Fruit fly (Drosophila melanogaster): ENCODE data around the gene eIF3a.
A peak's percentile ranks its signal among the peaks of the same experiment; 100 is the strongest.

Gene eIF3a

dm6 chr3R:4381079-4381919 is 52.4 kb downstream of the eIF3a start, which contains the start of gene Cont (continued):
- no peak for TF ChIP-seq CG6254 (GFP tag; optimal IDR thresholded peaks at IDR 0.05)
- no peak for TF ChIP-seq pnt (GFP tag; optimal IDR thresholded peaks at IDR 0.05)
- TF ChIP-seq CG8089 (GFP tag; optimal IDR thresholded peaks at IDR 0.05), result no peak
- TF ChIP-seq CG3847 (GFP tag; IDR thresholded peaks at IDR 0.05), result no peak
- TF ChIP-seq NK7.1 (GFP tag; optimal IDR thresholded peaks at IDR 0.05), result no peak
- TF ChIP-seq hth (optimal IDR thresholded peaks at IDR 0.05), result no peak
- no peak for TF ChIP-seq tap (tag; optimal IDR thresholded peaks at IDR 0.05)
- TF ChIP-seq CG18476 (GFP tag; optimal IDR thresholded peaks at IDR 0.05), result peak; percentile 9
- TF ChIP-seq Poxn (GFP tag; IDR thresholded peaks at IDR 0.05), result no peak
- TF ChIP-seq wdn (GFP tag; IDR thresholded peaks at IDR 0.05), result no peak
- peak; percentile 97 for TF ChIP-seq Dp (GFP tag; optimal IDR thresholded peaks at IDR 0.05)
- peak; percentile 58 for TF ChIP-seq HmgZ (tag; optimal IDR thresholded peaks at IDR 0.05)
- no peak for TF ChIP-seq CG12299 (tag; optimal IDR thresholded peaks at IDR 0.05)
- TF ChIP-seq jigr1 (GFP tag; IDR thresholded peaks at IDR 0.05), result no peak
- no peak for TF ChIP-seq lab (GFP tag; optimal IDR thresholded peaks at IDR 0.05)
- TF ChIP-seq luna (GFP tag; optimal IDR thresholded peaks at IDR 0.05), result no peak
- TF ChIP-seq Kr (GFP tag; optimal IDR thresholded peaks at IDR 0.05), result no peak
- TF ChIP-seq CG32772 (GFP tag; IDR thresholded peaks at IDR 0.05), result no peak
- no peak for TF ChIP-seq CG18619 (GFP tag; optimal IDR thresholded peaks at IDR 0.05)
- no peak for TF ChIP-seq Sry-β (GFP tag; optimal IDR thresholded peaks at IDR 0.05)
- no peak for TF ChIP-seq CG10209 (GFP tag; optimal IDR thresholded peaks at IDR 0.05)
- TF ChIP-seq Mrtf (GFP tag; IDR thresholded peaks at IDR 0.05), result no peak
- TF ChIP-seq her (GFP tag; optimal IDR thresholded peaks at IDR 0.05), result no peak
- TF ChIP-seq corto (GFP tag; optimal IDR thresholded peaks at IDR 0.05), result no peak
- TF ChIP-seq nerfin-1 (tag; optimal IDR thresholded peaks at IDR 0.05), result no peak
- no peak for TF ChIP-seq bsh (GFP tag; optimal IDR thresholded peaks at IDR 0.05)
- TF ChIP-seq D19A (tag; optimal IDR thresholded peaks at IDR 0.05), result no peak
- peak; percentile 97 for TF ChIP-seq CG6791 (GFP tag; IDR thresholded peaks at IDR 0.05; ENCODE audit: partially characterized antibody)
- TF ChIP-seq CG32532 (GFP tag; IDR thresholded peaks at IDR 0.05), result peak; percentile 31; the same call in 1 of the 2 replicates
- no peak for TF ChIP-seq Hr3 (GFP tag; optimal IDR thresholded peaks at IDR 0.05)
- TF ChIP-seq ap (GFP tag; IDR thresholded peaks at IDR 0.05), result no peak
- TF ChIP-seq CG4360 (GFP tag; IDR thresholded peaks at IDR 0.05), result no peak
- TF ChIP-seq CkIIα-i1 (GFP tag; IDR thresholded peaks at IDR 0.05), result no peak
- no peak for TF ChIP-seq Atf-2 (GFP tag; optimal IDR thresholded peaks at IDR 0.05)
- no peak for TF ChIP-seq cato (GFP tag; optimal IDR thresholded peaks at IDR 0.05; ENCODE audit: borderline replicate concordance)
- TF ChIP-seq CG3838 (GFP tag; optimal IDR thresholded peaks at IDR 0.05), result no peak
- TF ChIP-seq CG2889 (GFP tag; IDR thresholded peaks at IDR 0.05), result no peak
- peak; percentile 93 for TF ChIP-seq CG42726 (GFP tag; IDR thresholded peaks at IDR 0.05; ENCODE audit: partially characterized antibody)
- no peak for TF ChIP-seq CG8281 (tag; optimal IDR thresholded peaks at IDR 0.05)
- no peak for TF ChIP-seq CG11247 (GFP tag; IDR thresholded peaks at IDR 0.05)
- no peak for TF ChIP-seq crol (GFP tag; IDR thresholded peaks at IDR 0.05)
- peak; percentile 49 for TF ChIP-seq lilli (GFP tag; optimal IDR thresholded peaks at IDR 0.05)
- TF ChIP-seq CG3281 (GFP tag; optimal IDR thresholded peaks at IDR 0.05), result no peak
- TF ChIP-seq Meics (GFP tag; optimal IDR thresholded peaks at IDR 0.05), result no peak
- no peak for TF ChIP-seq dan (GFP tag; IDR thresholded peaks at IDR 0.05)
- no peak for TF ChIP-seq Dek (tag; optimal IDR thresholded peaks at IDR 0.05)
- TF ChIP-seq p53 (GFP tag; optimal IDR thresholded peaks at IDR 0.05), result no peak
- TF ChIP-seq CG12769 (tag; optimal IDR thresholded peaks at IDR 0.05), result no peak
- no peak for TF ChIP-seq Asciz (GFP tag; optimal IDR thresholded peaks at IDR 0.05)
- TF ChIP-seq kay (GFP tag; optimal IDR thresholded peaks at IDR 0.05), result no peak

Data from whole organism, embryonic.